Worm (Caenorhabditis elegans) whole organism, young adult: ENCODE results near the gene dos-3.
A peak's percentile ranks its signal among the peaks of the same experiment; 100 is the strongest.

Source experiments
- B0035.1 ChIP-seq: sonication (generic microtip); optimal IDR thresholded peaks from 2 replicates; lab custom pipeline; 2016; ENCODE audit warnings: missing genetic modification characterization, mild to moderate bottlenecking, missing compliant biosample characterization, missing genotype, missing genetic modification reagents
- C06A6.2 ChIP-seq: fragments of 200-800 bp; sonication (Bioruptor generic); conservative IDR thresholded peaks from 2 replicates; pipeline ENCODE4 v1.3.6; 2022; ENCODE audit warnings: missing genetic modification characterization, missing compliant biosample characterization
- F10E7.11 ChIP-seq: sonication (generic microtip); optimal IDR thresholded peaks from 2 replicates; lab custom pipeline; 2017; ENCODE audit warnings: mild to moderate bottlenecking, missing genetic modification characterization, moderate library complexity, missing compliant biosample characterization
- F22D6.2 ChIP-seq: sonication (generic microtip); optimal IDR thresholded peaks from 2 replicates; lab custom pipeline; 2016; ENCODE audit warnings: mild to moderate bottlenecking, missing genetic modification characterization, missing compliant biosample characterization
- F33H1.4 ChIP-seq: fragments of 200-800 bp; sonication (Bioruptor generic); IDR thresholded peaks from 2 replicates; pipeline ENCODE4 v1.3.6; 2022; ENCODE audit warnings: missing genetic modification reagents, missing genetic modification characterization, missing compliant biosample characterization
- F52B5.7 ChIP-seq: sonication (generic microtip); optimal IDR thresholded peaks from 2 replicates; lab custom pipeline; 2016; ENCODE audit warnings: mild to moderate bottlenecking, missing genetic modification characterization, missing compliant biosample characterization
- F55B11.4 ChIP-seq: sonication (generic microtip); optimal IDR thresholded peaks from 2 replicates; lab custom pipeline; 2016; ENCODE audit warnings: missing compliant biosample characterization, missing genetic modification characterization, borderline replicate concordance; ENCODE audit not compliant: insufficient read depth
- F57C9.4 ChIP-seq: sonication (generic microtip); optimal IDR thresholded peaks from 2 replicates; lab custom pipeline; 2017; ENCODE audit warnings: mild to moderate bottlenecking, missing genetic modification characterization, missing compliant biosample characterization
- Y67H2A.10 ChIP-seq: fragments of 200-800 bp; sonication (Bioruptor generic); conservative IDR thresholded peaks from 2 replicates; pipeline ENCODE4 v1.3.6; 2022; ENCODE audit warnings: missing genetic modification reagents, missing genetic modification characterization, missing compliant biosample characterization
- ama-1 ChIP-seq, 3 experiments: fragments of 150-350 bp in 1 of 3; sonication (generic microtip) in 2 of 3; optimal IDR thresholded peaks; 2 replicates each; lab custom pipeline; 2014 to 2018; ENCODE audit warnings: missing biosample characterization in 2 of 3, missing genetic modification characterization in 2 of 3, missing genetic modification reagents in 2 of 3
- atf-7 ChIP-seq: sonication (generic microtip); optimal IDR thresholded peaks from 2 replicates; lab custom pipeline; 2017; ENCODE audit warnings: mild to moderate bottlenecking, missing genetic modification characterization, missing compliant biosample characterization
- attf-3 ChIP-seq: fragments of 200-800 bp; sonication (Bioruptor generic); conservative IDR thresholded peaks from 2 replicates; pipeline ENCODE4 v1.3.6; 2022; ENCODE audit warnings: missing genetic modification reagents, missing genetic modification characterization, missing compliant biosample characterization
- bed-2 ChIP-seq: fragments of 200-800 bp; sonication (Bioruptor generic); IDR thresholded peaks from 2 replicates; pipeline ENCODE4 v1.3.6; 2022; ENCODE audit warnings: missing genetic modification reagents, missing genetic modification characterization, missing compliant biosample characterization
- ceh-91 ChIP-seq: fragments of 200-800 bp; sonication (Bioruptor generic); IDR thresholded peaks from 2 replicates; pipeline ENCODE4 v1.3.6; 2022; ENCODE audit warnings: missing genetic modification reagents, missing genetic modification characterization, missing compliant biosample characterization
- egl-44 ChIP-seq: fragments of 200-800 bp; sonication (Bioruptor generic); IDR thresholded peaks from 2 replicates; pipeline ENCODE4 v1.3.6; 2022; ENCODE audit warnings: missing genetic modification reagents, missing genetic modification characterization, missing compliant biosample characterization
- hmg-20 ChIP-seq: fragments of 200-800 bp; sonication (Bioruptor generic); IDR thresholded peaks from 2 replicates; pipeline ENCODE4 v1.3.6; 2022; ENCODE audit warnings: missing genetic modification reagents, missing genetic modification characterization, missing compliant biosample characterization
- let-526 ChIP-seq: fragments of 200-800 bp; sonication (Bioruptor generic); IDR thresholded peaks from 2 replicates; pipeline ENCODE4 v1.3.6; 2022; ENCODE audit warnings: missing genetic modification reagents, missing genetic modification characterization, missing compliant biosample characterization
- lsl-1 ChIP-seq: fragments of 200-800 bp; sonication (Bioruptor generic); optimal IDR thresholded peaks from 2 replicates; lab custom pipeline; 2018; ENCODE audit warnings: mild to moderate bottlenecking, missing genetic modification characterization, moderate library complexity, missing compliant biosample characterization
- nfyb-1 ChIP-seq: fragments of 200-800 bp; sonication (Bioruptor generic); IDR thresholded peaks from 2 replicates; pipeline ENCODE4 v1.3.6; 2022; ENCODE audit warnings: missing genetic modification reagents, missing genetic modification characterization, missing compliant biosample characterization
- nhr-27 ChIP-seq: fragments of 200-800 bp; sonication (Bioruptor generic); optimal IDR thresholded peaks from 2 replicates; lab custom pipeline; 2018; ENCODE audit warnings: mild to moderate bottlenecking, missing genetic modification characterization, moderate library complexity, missing compliant biosample characterization
- pbrm-1 ChIP-seq: fragments of 200-800 bp; sonication (Bioruptor generic); IDR thresholded peaks from 2 replicates; pipeline ENCODE4 v1.3.6; 2022; ENCODE audit warnings: missing genetic modification reagents, missing genetic modification characterization, missing compliant biosample characterization
- rec-8 ChIP-seq, 2 experiments: sonication (generic microtip); optimal IDR thresholded peaks; 2 replicates each; lab custom pipeline; 2016; ENCODE audit warnings: mild to moderate bottlenecking in 2 of 2, missing genetic modification characterization in 2 of 2, missing genetic modification reagents in 2 of 2, missing genotype in 2 of 2, missing biosample characterization in 1 of 2, missing compliant biosample characterization in 1 of 2, moderate library complexity in 1 of 2
- repo-1 ChIP-seq: sonication (generic microtip); optimal IDR thresholded peaks from 2 replicates; lab custom pipeline; 2017; ENCODE audit warnings: mild to moderate bottlenecking, missing genetic modification characterization, missing compliant biosample characterization
- rpc-1 ChIP-seq, 2 experiments: fragments of 150-350 bp in 1 of 2; sonication (generic microtip) in 1 of 2; optimal IDR thresholded peaks; 2 replicates each; lab custom pipeline; 2014 to 2018; ENCODE audit warnings: missing biosample characterization in 1 of 2, missing genetic modification characterization in 1 of 2, missing genetic modification reagents in 1 of 2, missing genotype in 1 of 2
- sdz-38 ChIP-seq: sonication (generic microtip); optimal IDR thresholded peaks from 2 replicates; lab custom pipeline; 2016; ENCODE audit warnings: missing genotype, missing genetic modification characterization, missing compliant biosample characterization
- snpc-1.1 ChIP-seq: sonication (generic microtip); optimal IDR thresholded peaks from 2 replicates; lab custom pipeline; 2017; ENCODE audit warnings: missing genetic modification characterization, mild to moderate bottlenecking, missing compliant biosample characterization, antibody characterized with exemption, moderate library complexity, missing genotype, missing genetic modification reagents; ENCODE audit not compliant: insufficient read depth
- snpc-4 ChIP-seq, 5 experiments: fragments of 150-350 bp in 1 of 5; sonication (generic microtip) in 4 of 5; optimal IDR thresholded peaks; 2 replicates each; lab custom pipeline; 2014 to 2018; ENCODE audit warnings: missing genetic modification characterization in 5 of 5, missing biosample characterization in 3 of 5, antibody characterized with exemption in 2 of 5, mild to moderate bottlenecking in 2 of 5, missing compliant biosample characterization in 2 of 5, missing genotype in 2 of 5, moderate library complexity in 2 of 5, missing genetic modification reagents in 1 of 5
- tbp1 ChIP-seq: fragments of 200-800 bp; sonication (Bioruptor generic); optimal IDR thresholded peaks from 2 replicates; lab custom pipeline; 2018; ENCODE audit warnings: mild to moderate bottlenecking, missing genetic modification characterization, missing compliant biosample characterization
- tbx-9 ChIP-seq: sonication (generic microtip); optimal IDR thresholded peaks from 2 replicates; lab custom pipeline; 2016; ENCODE audit warnings: borderline replicate concordance, missing genetic modification characterization, inconsistent platforms, missing compliant biosample characterization
- tlf-1 ChIP-seq: fragments of 200-800 bp; sonication (Bioruptor generic); optimal IDR thresholded peaks from 2 replicates; lab custom pipeline; 2018; ENCODE audit warnings: mild to moderate bottlenecking, missing genetic modification characterization, missing compliant biosample characterization
- zfh-2 ChIP-seq: fragments of 200-800 bp; sonication (Bioruptor generic); conservative IDR thresholded peaks from 2 replicates; pipeline ENCODE4 v1.3.6; 2022; ENCODE audit warnings: missing genetic modification reagents, missing genetic modification characterization, missing compliant biosample characterization
- ztf-22 ChIP-seq: fragments of 200-800 bp; sonication (Bioruptor generic); optimal IDR thresholded peaks from 2 replicates; lab custom pipeline; 2018; ENCODE audit warnings: mild to moderate bottlenecking, missing genetic modification characterization, moderate library complexity, missing compliant biosample characterization
- ztf-26 ChIP-seq: sonication (generic microtip); optimal IDR thresholded peaks from 2 replicates; lab custom pipeline; 2017; ENCODE audit warnings: missing genetic modification characterization, missing compliant biosample characterization

The dos-3 gene

DNA sequence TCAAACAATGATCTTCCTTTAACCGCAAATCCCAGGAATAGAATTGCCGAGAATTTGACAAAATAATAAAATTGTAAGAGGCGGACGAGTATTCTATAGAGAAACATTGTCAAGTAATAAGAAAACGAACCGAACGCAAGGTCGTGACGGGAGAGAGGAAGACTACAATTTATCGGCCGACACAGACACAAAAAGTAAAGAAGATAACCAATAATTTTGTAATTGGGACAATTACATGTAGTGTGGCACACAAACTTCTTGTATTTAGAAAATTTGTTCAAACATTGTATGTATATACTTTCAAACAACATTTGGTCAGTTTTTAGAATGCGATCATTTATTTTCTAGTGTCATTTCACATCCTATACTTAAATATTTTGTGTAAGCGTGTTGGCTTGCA is 7.4 kb downstream of the dos-3 start, which contains the start of gene ceeh-1 (continued):
- no peak for TF ChIP-seq F57C9.4 (tag; lab: Kevin White, UChicago)
- no peak for TF ChIP-seq C06A6.2

DNA sequence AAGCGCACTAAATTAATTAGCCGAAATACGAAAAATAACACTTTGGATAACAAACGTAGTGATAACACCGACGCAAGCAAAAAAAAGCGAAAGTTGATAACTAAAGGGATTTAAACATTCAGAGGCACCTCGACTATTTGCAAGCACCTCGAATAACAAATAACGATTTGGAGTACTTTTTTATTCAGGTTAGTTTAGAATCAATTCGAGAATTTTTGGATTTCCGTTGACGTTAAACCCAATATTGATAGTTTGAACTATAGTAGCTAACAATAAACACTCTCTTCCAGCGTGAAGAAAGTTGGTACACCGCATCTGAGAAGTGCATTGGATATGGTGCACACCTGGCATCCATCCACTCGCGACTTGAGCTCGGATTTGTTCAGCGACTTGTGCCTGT is 14.1 kb downstream of the dos-3 start:
- no peak for TF ChIP-seq ztf-26 (tag; lab: Kevin White, UChicago)
- no peak for TF ChIP-seq attf-3 (GFP tag; lab: Robert Waterston, UW)
- TF ChIP-seq F52B5.7 (tag; lab: Kevin White, UChicago): no peak
- TF ChIP-seq sdz-38 (tag; lab: Kevin White, UChicago): no peak

DNA sequence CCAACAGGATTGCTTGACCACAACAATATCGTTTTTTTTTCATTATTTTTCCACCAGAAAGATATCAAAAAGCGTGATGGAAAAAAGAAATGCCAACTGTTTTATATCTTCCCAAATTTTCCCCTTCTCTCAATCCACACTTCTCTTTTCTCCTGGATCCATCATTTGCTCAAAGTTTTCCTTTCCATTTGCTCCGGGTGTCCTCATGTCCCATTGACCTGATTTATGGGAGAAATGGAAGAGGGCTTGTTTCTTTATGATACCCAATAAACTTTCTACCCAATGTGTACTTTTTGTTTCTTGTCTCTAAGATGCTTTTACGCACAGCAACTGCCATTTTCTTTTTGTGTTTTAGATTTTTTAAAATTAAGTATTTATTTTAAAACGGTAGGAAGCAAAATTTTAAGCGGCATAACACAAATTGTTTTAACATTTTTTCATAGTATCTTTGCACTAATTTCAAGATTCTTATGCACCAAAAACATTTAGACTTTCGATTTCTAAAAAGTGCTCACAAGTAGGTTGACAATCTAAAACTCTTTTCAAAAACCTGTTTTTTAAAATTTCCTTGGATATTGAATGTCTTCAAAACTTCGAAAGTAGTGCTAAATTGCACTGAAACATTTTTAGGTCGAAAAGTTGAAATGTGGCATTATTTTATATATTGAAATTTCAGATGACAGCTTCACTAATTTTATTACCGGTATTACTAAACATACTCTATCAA is 16.7 kb downstream of the dos-3 start, which contains the start of gene clec-149:
Gene clec-149, plus strand, starts transcription at position 677 of the 727 bp plus-strand sequence.
- TF ChIP-seq ceh-91 (GFP tag; lab: Robert Waterston, UW): no peak
- TF ChIP-seq F22D6.2: no peak
- TF ChIP-seq, all 124 proteins: peak for 0

DNA sequence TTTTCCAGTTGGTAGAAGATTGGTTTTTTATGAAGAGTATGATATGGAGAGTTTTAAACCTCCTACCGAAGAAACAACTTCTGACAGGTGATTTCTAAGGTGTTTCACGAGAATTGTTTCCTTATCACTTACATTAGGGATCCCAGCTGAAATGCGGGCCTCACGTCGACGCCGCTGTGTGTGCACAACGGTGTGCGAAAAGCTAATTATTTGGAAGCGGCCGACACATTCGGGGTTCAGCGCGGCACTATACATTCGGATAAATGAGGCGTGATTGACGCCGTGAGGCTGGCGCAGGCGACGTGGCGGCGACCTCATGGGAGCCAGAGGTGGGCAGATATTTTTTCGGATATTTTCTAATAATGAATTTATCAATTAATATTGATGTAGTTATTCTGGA is 20.1 kb downstream of the dos-3 start:
- 0 out of 2 replicates have a peak, but pooled peaks have one; percentile 21 for TF ChIP-seq zfh-2 (GFP tag; lab: Robert Waterston, UW)
- TF ChIP-seq nfyb-1: no peak
- peak; percentile 83 for TF ChIP-seq snpc-1.1 (tag; lab: Kevin White, UChicago)
- no peak for TF ChIP-seq rpc-1 (optimal IDR thresholded peaks at IDR 0.05; lab: Kevin White, UChicago)
- no peak for TF ChIP-seq rpc-1 (tag; optimal IDR thresholded peaks at IDR 0.05; lab: Kevin White, UChicago)
- TF ChIP-seq snpc-4 (GFP tag; optimal IDR thresholded peaks at IDR 0.05; lab: Kevin White, UChicago): peak; percentile 44
- peak in 2 of 4 experiments; percentile 81 to 88 for TF ChIP-seq snpc-4 (tag; optimal IDR thresholded peaks at IDR 0.05; lab: Kevin White, UChicago)

DNA sequence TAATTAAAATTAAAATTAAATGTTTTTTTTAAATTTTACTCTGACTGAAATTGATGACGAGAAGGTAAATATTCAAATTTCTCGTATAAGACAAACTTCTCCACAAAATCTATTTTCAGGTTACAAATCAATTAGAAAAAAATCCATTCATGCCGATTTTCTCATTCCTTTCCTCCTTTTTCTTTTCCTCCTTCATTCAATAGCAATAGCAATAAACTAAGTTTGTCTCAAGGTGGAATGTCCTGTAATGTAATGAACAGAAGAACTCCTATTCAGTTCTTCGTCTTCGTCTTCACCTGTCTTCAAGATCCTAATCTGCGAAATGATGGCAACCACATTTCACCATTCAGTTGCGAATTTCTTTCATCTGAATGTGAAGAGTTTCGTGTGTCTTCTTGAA is 23.5 kb downstream of the dos-3 start, which contains the start of gene dac-1:
Gene dac-1, plus strand, starts transcription at position 301 of the 400 bp plus-strand sequence.
- TF ChIP-seq egl-44 (GFP tag; lab: Robert Waterston, UW) (no peak), hmg-20 (GFP tag; lab: Robert Waterston, UW) (no peak), ama-1 (optimal IDR thresholded peaks at IDR 0.05; lab: Kevin White, UChicago) (no peak), ama-1 (GFP tag; optimal IDR thresholded peaks at IDR 0.05; lab: Kevin White, UChicago) (no peak), pbrm-1 (GFP tag; lab: Robert Waterston, UW) (no peak), tlf-1 (GFP tag; lab: Kevin White, UChicago) (no peak), repo-1 (tag; lab: Kevin White, UChicago) (no peak), F55B11.4 (no peak), ztf-22 (GFP tag; lab: Kevin White, UChicago) (no peak), B0035.1 (tag; lab: Kevin White, UChicago) (no peak), tbp1 (no peak), nhr-27 (tag; lab: Kevin White, UChicago) (no peak), tbx-9 (tag; lab: Kevin White, UChicago) (no peak), Y67H2A.10 (GFP tag; lab: Robert Waterston, UW) (no peak)

DNA sequence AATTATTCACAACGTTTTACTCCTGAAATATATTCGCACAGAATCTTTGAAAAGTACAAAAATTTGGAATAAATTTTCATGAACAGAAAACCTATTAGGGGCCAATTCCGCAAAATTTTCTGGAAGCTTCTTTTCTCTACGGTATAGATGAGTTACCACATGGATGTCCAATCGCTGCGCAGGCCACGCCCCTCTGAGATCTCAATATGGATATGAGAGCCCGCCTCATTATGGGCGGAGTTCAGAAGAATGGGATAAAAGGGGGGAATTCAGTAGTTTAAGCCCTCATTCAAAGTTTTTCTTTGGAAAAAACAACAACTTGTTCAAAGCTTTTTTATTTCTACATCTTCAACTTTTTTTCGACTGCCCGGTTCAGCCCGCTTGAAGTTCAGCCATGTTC is 27.8 kb downstream of the dos-3 start, which contains the start of gene daf-7:
Gene daf-7, plus strand, starts transcription at position 301 of the 400 bp plus-strand sequence.
- TF ChIP-seq lsl-1 (GFP tag; lab: Kevin White, UChicago): no peak
- TF ChIP-seq F33H1.4 (GFP tag; lab: Robert Waterston, UW): no peak
- no peak for TF ChIP-seq nfyb-1
- no peak for TF ChIP-seq bed-2 (GFP tag; lab: Robert Waterston, UW)
- no peak for TF ChIP-seq atf-7
- no peak for TF ChIP-seq nhr-27 (tag; lab: Kevin White, UChicago)
- no peak for TF ChIP-seq let-526
- no peak for TF ChIP-seq F22D6.2
- no peak for TF ChIP-seq F10E7.11 (tag; lab: Kevin White, UChicago)
- TF ChIP-seq rec-8 (tag; optimal IDR thresholded peaks at IDR 0.05; lab: Kevin White, UChicago): no peak
- TF ChIP-seq, all 124 proteins: peak for 0
